Worm (Caenorhabditis elegans) whole organism, L3 larva: ENCODE results near the gene chin-1.
"Not testable (repeated sequence)": the region's sequence is repeated elsewhere in the genome, so short reads cannot be mapped to it uniquely, and the experiment has no call there.

Source experiments
- nhr-77 ChIP-seq: fragments of 150-350 bp; optimal IDR thresholded peaks from 2 replicates; lab custom pipeline; 2014; ENCODE audit warnings: missing biosample characterization, missing genetic modification characterization
- unc-39 ChIP-seq: sonication (generic microtip); optimal IDR thresholded peaks from 4 replicates; lab custom pipeline; 2017; ENCODE audit warnings: missing biosample characterization, missing genetic modification characterization

- TF ChIP-seq unc-39, nhr-77 (tag; lab: Kevin White, UChicago): not testable (repeated sequence)
These were observed 20.1 kb upstream of the chin-1 start for ce11 chrIII:1056989-1057687.
